Worm (Caenorhabditis elegans): ENCODE results near the gene T24C4.2.

The T24C4.2 gene

DNA sequence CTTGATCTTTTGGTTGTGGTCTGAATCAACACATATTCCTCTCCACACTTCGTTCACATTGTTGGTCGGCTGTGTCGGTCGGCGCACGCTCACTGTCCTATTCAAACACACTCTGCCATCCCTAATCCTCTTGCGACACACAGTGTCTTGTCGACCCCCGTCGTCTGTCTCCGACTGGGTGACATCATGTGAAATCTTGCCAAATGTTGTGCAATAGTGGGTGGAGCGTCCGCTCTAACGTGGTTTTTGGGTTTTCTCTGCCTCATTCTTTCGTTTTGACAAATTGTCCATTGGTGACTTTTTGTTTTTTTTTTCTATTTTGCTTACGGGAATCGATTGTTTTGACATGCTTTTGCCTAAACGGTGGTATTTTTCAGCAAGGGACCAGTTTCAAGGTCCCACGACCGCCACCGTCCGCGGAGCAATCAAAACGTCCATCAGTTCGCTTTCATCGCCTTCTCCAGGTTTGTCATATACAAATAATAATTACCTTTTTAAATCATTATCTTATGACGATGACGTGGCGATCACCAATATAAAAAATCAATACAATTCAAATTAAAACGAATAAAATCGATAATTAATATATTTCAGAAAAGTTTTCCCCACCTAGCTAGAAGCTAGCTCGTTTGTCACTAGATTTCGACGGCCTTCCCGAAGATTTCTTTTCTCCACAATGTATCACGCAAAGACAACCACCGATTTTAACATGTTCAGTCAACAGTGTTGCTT, 35.9 kb downstream of the T24C4.2 start:
- TF ChIP-seq hrde-1 (tag; optimal IDR thresholded peaks at IDR 0.05; ENCODE audit: borderline replicate concordance) (no peak), egrh-3 (GFP tag; IDR thresholded peaks at IDR 0.05) (no peak), ceh-27 (GFP tag; optimal IDR thresholded peaks at IDR 0.05) (peak; percentile 91), ets-4 (GFP tag; optimal IDR thresholded peaks at IDR 0.05) (no peak), cebp-1 (GFP tag; IDR thresholded peaks at IDR 0.05) (peak; percentile 98), cebp-1 (tag; optimal IDR thresholded peaks at IDR 0.05) (peak; percentile 98), cebp-2 (GFP tag; IDR thresholded peaks at IDR 0.05) (peak; percentile 93; the same call in 1 of the 2 replicates), ztf-6 (GFP tag; IDR thresholded peaks at IDR 0.05) (peak; percentile 79; the same call in 1 of the 2 replicates), snpc-1.1 (tag; optimal IDR thresholded peaks at IDR 0.05; ENCODE audit: insufficient read depth) (no peak), ceh-91 (GFP tag; IDR thresholded peaks at IDR 0.05) (no peak), madf-6 (GFP tag; IDR thresholded peaks at IDR 0.05) (no peak), mel-28 (tag; optimal IDR thresholded peaks at IDR 0.05; ENCODE audit: borderline replicate concordance) (no peak), madf-10 (tag; optimal IDR thresholded peaks at IDR 0.05) (peak; percentile 77), egl-18 (GFP tag; IDR thresholded peaks at IDR 0.05) (no peak), let-526 (GFP tag; IDR thresholded peaks at IDR 0.05) (peak; percentile 82; the same call in 1 of the 2 replicates), ztf-18 (tag; optimal IDR thresholded peaks at IDR 0.05) (peak; percentile 33), lsl-1 (GFP tag; optimal IDR thresholded peaks at IDR 0.05) (no peak), hmg-1.2 (GFP tag; IDR thresholded peaks at IDR 0.05) (peak; percentile 89), efl-1 (GFP tag; optimal IDR thresholded peaks at IDR 0.05) (no peak), ceh-100 (GFP tag; IDR thresholded peaks at IDR 0.05) (peak; percentile 45; the same call in 1 of the 2 replicates), aptf-2 (GFP tag; conservative IDR thresholded peaks at IDR 0.05) (no peak), ceh-40 (GFP tag; IDR thresholded peaks at IDR 0.05) (no peak), Y56A3A.18 (GFP tag; IDR thresholded peaks at IDR 0.05) (no peak), mcd-1 (GFP tag; IDR thresholded peaks at IDR 0.05) (peak; percentile 73), ceh-58 (GFP tag; IDR thresholded peaks at IDR 0.05) (no peak), attf-5 (GFP tag; optimal IDR thresholded peaks at IDR 0.05) (peak; percentile 88), xnd-1 (tag; optimal IDR thresholded peaks at IDR 0.05) (no peak), B0261.1 (tag; optimal IDR thresholded peaks at IDR 0.05) (no peak), K12H6.12 (tag; optimal IDR thresholded peaks at IDR 0.05) (peak; percentile 86), nhr-179 (tag; optimal IDR thresholded peaks at IDR 0.05) (no peak), akir-1 (GFP tag; optimal IDR thresholded peaks at IDR 0.05) (no peak), nfyb-1 (GFP tag; IDR thresholded peaks at IDR 0.05) (peak; percentile 84), C17E4.6 (GFP tag; IDR thresholded peaks at IDR 0.05) (no peak), ztf-28 (GFP tag; IDR thresholded peaks at IDR 0.05) (no peak), F55B11.4 (tag; optimal IDR thresholded peaks at IDR 0.05; ENCODE audit: borderline replicate concordance, insufficient read depth) (no peak), B0019.2 (GFP tag; conservative IDR thresholded peaks at IDR 0.05) (no peak), nhr-120 (GFP tag; IDR thresholded peaks at IDR 0.05) (no peak), nhr-90 (tag; optimal IDR thresholded peaks at IDR 0.05) (peak; percentile 84), zfh-2 (GFP tag; conservative IDR thresholded peaks at IDR 0.05) (peak; percentile 92), Y53G8AR.9 (GFP tag; conservative IDR thresholded peaks at IDR 0.05) (no peak; the same call in 1 of the 2 replicates), lin-35 (GFP tag; optimal IDR thresholded peaks at IDR 0.05) (no peak), Y53F4B.3 (GFP tag; IDR thresholded peaks at IDR 0.05) (no peak), ztf-22 (GFP tag; optimal IDR thresholded peaks at IDR 0.05) (no peak), pha-4 (tag; optimal IDR thresholded peaks at IDR 0.05) (peak; percentile 89), lin-26 (GFP tag; IDR thresholded peaks at IDR 0.05) (peak; percentile 60; the same call in 1 of the 2 replicates), T26A5.8 (tag; optimal IDR thresholded peaks at IDR 0.05) (no peak), D2030.7 (GFP tag; IDR thresholded peaks at IDR 0.05) (no peak), fkh-3 (tag; optimal IDR thresholded peaks at IDR 0.05) (no peak)

All from whole organism, young adult.